Worm (Caenorhabditis elegans) whole organism, late embryonic: ENCODE measurements around the gene C56E6.2.

Experiments used
- K09A11.1 ChIP-seq: sonication (generic microtip); optimal IDR thresholded peaks from 2 replicates; lab custom pipeline; 2017; ENCODE audit warnings: antibody characterized with exemption, mild to moderate bottlenecking, missing genetic modification characterization, missing compliant biosample characterization; ENCODE audit not compliant: insufficient read depth
- ets-4 ChIP-seq: sonication (generic microtip); optimal IDR thresholded peaks from 2 replicates; lab custom pipeline; 2016; ENCODE audit warnings: missing genetic modification characterization, missing compliant biosample characterization
- hlh-30 ChIP-seq: sonication (generic microtip); optimal IDR thresholded peaks from 2 replicates; lab custom pipeline; 2017; ENCODE audit warnings: antibody characterized with exemption, missing genetic modification characterization, missing compliant biosample characterization; ENCODE audit not compliant: insufficient read depth
- hlh-6 ChIP-seq: sonication (generic microtip); optimal IDR thresholded peaks from 2 replicates; lab custom pipeline; 2016; ENCODE audit warnings: missing genotype, missing genetic modification characterization, missing compliant biosample characterization
- lim-6 ChIP-seq: sonication (generic microtip); optimal IDR thresholded peaks from 2 replicates; lab custom pipeline; 2016; ENCODE audit warnings: missing genetic modification characterization, missing compliant biosample characterization
- pha-2 ChIP-seq: sonication (generic microtip); optimal IDR thresholded peaks from 2 replicates; lab custom pipeline; 2017; ENCODE audit warnings: mild to moderate bottlenecking, missing genetic modification characterization, missing compliant biosample characterization
- pqm-1 ChIP-seq: sonication (generic microtip); optimal IDR thresholded peaks from 2 replicates; lab custom pipeline; 2016; ENCODE audit warnings: missing genetic modification characterization, missing compliant biosample characterization
- tbx-2 ChIP-seq: sonication (generic microtip); optimal IDR thresholded peaks from 2 replicates; lab custom pipeline; 2016; ENCODE audit warnings: missing genetic modification characterization, missing compliant biosample characterization
- tbx-7 ChIP-seq: sonication (generic microtip); optimal IDR thresholded peaks from 2 replicates; lab custom pipeline; 2016; ENCODE audit warnings: missing genotype, missing genetic modification characterization, missing compliant biosample characterization
- unc-55 ChIP-seq: sonication (generic microtip); optimal IDR thresholded peaks from 2 replicates; lab custom pipeline; 2017; ENCODE audit warnings: missing biosample characterization, missing genetic modification reagents, missing genetic modification characterization

DNA sequence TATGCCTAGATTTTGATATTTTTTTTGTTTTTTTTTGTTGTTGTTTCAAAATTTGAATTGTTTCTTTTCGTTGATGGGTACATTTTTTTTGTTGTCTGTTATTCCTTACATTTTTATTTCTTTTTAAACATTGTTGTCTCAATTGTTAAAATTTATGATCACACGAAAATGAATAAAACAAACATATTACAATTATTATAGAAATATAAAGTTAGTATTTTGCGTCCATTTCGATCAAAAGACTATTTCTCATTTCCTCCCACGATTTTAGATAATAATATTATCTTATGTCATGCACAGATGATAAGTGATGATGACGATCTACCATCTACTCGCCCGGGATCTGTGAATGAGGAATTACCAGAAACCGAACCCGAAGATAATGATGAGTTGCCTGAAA lies 29.9 kb downstream of the C56E6.2 start, which contains the start of gene wrn-1:
- no peak for TF ChIP-seq lim-6 (tag; lab: Kevin White, UChicago)
- TF ChIP-seq pqm-1 (tag; lab: Kevin White, UChicago): no peak
- TF ChIP-seq hlh-30 (tag; lab: Kevin White, UChicago): no peak
- TF ChIP-seq ets-4: no peak
- no peak for TF ChIP-seq unc-55 (GFP tag; lab: Kevin White, UChicago)
- TF ChIP-seq hlh-6: no peak
- no peak for TF ChIP-seq K09A11.1 (tag; lab: Kevin White, UChicago)
- TF ChIP-seq pha-2 (tag; lab: Kevin White, UChicago): no peak
- no peak for TF ChIP-seq tbx-7 (tag; lab: Kevin White, UChicago)
- TF ChIP-seq tbx-2 (tag; lab: Kevin White, UChicago): no peak
